Fruit fly (Drosophila melanogaster) whole organism, wandering third instar larva: ENCODE data around the gene Ctu2.

Experiments used
- Abd-B ChIP-seq: fragments of >200 bp; optimal IDR thresholded peaks from 2 replicates; lab custom pipeline; 2017; ENCODE audit warnings: missing biosample characterization, missing genetic modification characterization
- Hnf4 ChIP-seq: fragments of 200-800 bp; sonication (Bioruptor generic); optimal IDR thresholded peaks from 2 replicates; lab custom pipeline; 2016; ENCODE audit warnings: missing biosample characterization, mild to moderate bottlenecking, missing genetic modification characterization
- Jra ChIP-seq: sonication (Bioruptor generic); optimal IDR thresholded peaks from 2 replicates; lab custom pipeline; 2016; ENCODE audit warnings: missing biosample characterization, missing genetic modification characterization
- Sp1 ChIP-seq: fragments of 200-800 bp; sonication (Bioruptor generic); optimal IDR thresholded peaks from 3 replicates; lab custom pipeline; 2019; ENCODE audit warnings: missing biosample characterization, mild to moderate bottlenecking, missing genetic modification characterization, moderate library complexity
- br ChIP-seq: fragments of 200-800 bp; sonication (Bioruptor generic); optimal IDR thresholded peaks from 2 replicates; lab custom pipeline; 2016; ENCODE audit warnings: missing biosample characterization, missing genetic modification characterization
- pan ChIP-seq: fragments of >200 bp; optimal IDR thresholded peaks from 2 replicates; lab custom pipeline; 2017

dm6 chr2L:19454070-19454751 is 38.8 kb downstream of the Ctu2 start, which contains the start of gene CG10026:
- TF ChIP-seq br (GFP tag; lab: Kevin White, UChicago) (peak; percentile 59), Abd-B (GFP tag; lab: Kevin White, UChicago) (no peak), Jra (GFP tag; lab: Kevin White, UChicago) (no peak), Hnf4 (GFP tag; lab: Kevin White, UChicago) (no peak), pan (lab: Kevin White, UChicago) (no peak), Sp1 (peak; percentile 51)
